Worm (Caenorhabditis elegans) whole organism, L1 larva: Measurements from ENCODE around the gene R07D5.2.

Experiments
- dsc-1 ChIP-seq: sonication (generic microtip); optimal IDR thresholded peaks from 2 replicates; lab custom pipeline; 2016; ENCODE audit warnings: mild to moderate bottlenecking, missing genetic modification characterization, missing compliant biosample characterization
- egl-27 ChIP-seq, 2 experiments: fragments of 150-350 bp in 1 of 2; sonication (generic microtip); optimal IDR thresholded peaks; 3 replicates each; lab custom pipeline; 2017 to 2018; ENCODE audit warnings: missing biosample characterization in 2 of 2, missing genetic modification characterization in 2 of 2, missing genetic modification reagents in 2 of 2
- fkh-10 ChIP-seq: sonication (generic microtip); optimal IDR thresholded peaks from 2 replicates; lab custom pipeline; 2017; ENCODE audit warnings: missing biosample characterization, missing genetic modification reagents, missing genetic modification characterization
- mab-9 ChIP-seq: fragments of 200-800 bp; sonication (Bioruptor generic); IDR thresholded peaks from 2 replicates; pipeline ENCODE4 v1.3.6; 2022; ENCODE audit warnings: missing genetic modification reagents, missing genetic modification characterization, missing compliant biosample characterization
- rnt-1 ChIP-seq: sonication (generic microtip); optimal IDR thresholded peaks from 2 replicates; lab custom pipeline; 2016; ENCODE audit warnings: mild to moderate bottlenecking, missing genetic modification characterization, moderate library complexity, missing compliant biosample characterization
- snu-23 ChIP-seq: sonication (generic microtip); optimal IDR thresholded peaks from 2 replicates; lab custom pipeline; 2016; ENCODE audit warnings: missing genetic modification characterization, missing compliant biosample characterization

DNA sequence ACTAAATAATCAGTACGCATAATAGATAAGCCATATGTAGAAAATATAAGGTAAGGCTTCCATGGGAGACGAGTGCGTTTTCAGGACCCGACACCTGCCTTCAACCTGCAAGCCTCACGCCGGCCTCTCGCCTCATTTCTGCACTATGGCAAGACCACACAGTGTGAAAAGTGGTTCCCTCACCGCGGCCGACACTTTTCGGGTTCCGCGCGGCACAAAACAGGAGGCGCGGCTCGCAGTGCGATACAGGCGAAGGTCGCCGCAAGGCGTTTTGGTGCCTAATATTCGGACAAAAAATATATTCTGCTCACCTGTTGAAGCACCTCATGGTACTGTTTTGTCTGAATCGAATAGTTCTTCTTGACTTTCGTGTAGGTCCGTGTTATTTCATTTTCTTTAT is 46.3 kb downstream of the R07D5.2 start:
- TF ChIP-seq snu-23 (GFP tag; lab: Kevin White, UChicago) (no peak), rnt-1 (no peak), egl-27 (tag; optimal IDR thresholded peaks at IDR 0.05; lab: Kevin White, UChicago) (no peak), dsc-1 (tag; lab: Kevin White, UChicago) (no peak), mab-9 (no peak), fkh-10 (GFP tag; lab: Kevin White, UChicago) (no peak)
